Fruit fly (Drosophila melanogaster): ENCODE measurements around the gene CG5050.

- TF ChIP-seq usp (GFP tag; optimal IDR thresholded peaks at IDR 0.05), result no peak
- no peak for TF ChIP-seq Hr83 (GFP tag; optimal IDR thresholded peaks at IDR 0.05; ENCODE audit: poor library complexity, severe bottlenecking)
- no peak for TF ChIP-seq Vsx2 (GFP tag; optimal IDR thresholded peaks at IDR 0.05; ENCODE audit: partially characterized antibody)
- no peak for TF ChIP-seq psq (GFP tag; optimal IDR thresholded peaks at IDR 0.05)
- no peak for TF ChIP-seq Hr78 (GFP tag; optimal IDR thresholded peaks at IDR 0.05)
- no peak for TF ChIP-seq Dfd (GFP tag; optimal IDR thresholded peaks at IDR 0.05)
These were observed 46.0 kb downstream of the CG5050 start, which contains the start of gene CG15142 for dm6 chr2L:17498721-17499120.
